Fruit fly (Drosophila melanogaster) whole organism: Measurements from ENCODE around the gene CG44437.
"Not testable (repeated sequence)": the region's sequence is repeated elsewhere in the genome, so short reads cannot be mapped to it uniquely, and the experiment has no call there.

ENCODE experiments used
- CG8478 ChIP-seq: fragments of >200 bp; optimal IDR thresholded peaks from 2 replicates; lab custom pipeline; 2018; ENCODE audit warnings: inconsistent platforms
- Dll ChIP-seq: fragments of >200 bp; optimal IDR thresholded peaks from 2 replicates; lab custom pipeline; 2017
- EcR ChIP-seq, 2 experiments: fragments of >200 bp; optimal IDR thresholded peaks; 2 replicates each; lab custom pipeline; 2017; ENCODE audit warnings: missing biosample characterization in 2 of 2, missing genetic modification characterization in 2 of 2, missing genetic modification reagents in 2 of 2
- pan ChIP-seq: fragments of >200 bp; optimal IDR thresholded peaks from 2 replicates; lab custom pipeline; 2017
- psq ChIP-seq: fragments of >200 bp; optimal IDR thresholded peaks from 2 replicates; lab custom pipeline; 2017
- usp ChIP-seq: fragments of >200 bp; optimal IDR thresholded peaks from 2 replicates; lab custom pipeline; 2017; ENCODE audit warnings: missing biosample characterization, missing genetic modification characterization, mixed read lengths

CG44437 gene

DNA sequence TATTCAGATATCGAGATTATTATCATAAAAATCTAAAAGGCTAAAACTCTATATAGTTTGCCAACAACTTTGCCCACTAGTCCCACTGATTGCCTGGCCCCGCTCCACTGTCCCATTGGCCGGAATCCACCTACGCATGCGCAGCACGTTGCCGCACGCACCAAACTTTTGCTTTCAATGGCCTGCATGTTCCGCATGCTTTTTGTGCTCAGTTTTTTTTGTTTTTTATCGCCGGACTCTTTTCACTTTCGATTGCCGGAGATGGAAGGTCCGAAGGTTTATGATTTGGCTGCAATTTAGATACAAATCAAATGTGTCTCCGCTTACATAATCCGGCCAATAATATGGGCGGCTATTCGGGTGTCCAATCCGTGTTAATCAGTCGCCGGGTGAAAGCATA lies 9.8 kb downstream of the CG44437 start:
- TF ChIP-seq EcR (GFP tag; optimal IDR thresholded peaks at IDR 0.05; lab: Kevin White, UChicago) (no peak), CG8478 (lab: Kevin White, UChicago) (no peak), Dll (lab: Kevin White, UChicago) (no peak), psq (lab: Kevin White, UChicago) (no peak), usp (GFP tag; lab: Kevin White, UChicago) (no peak), pan (lab: Kevin White, UChicago) (no peak)

- TF ChIP-seq pan (lab: Kevin White, UChicago) = no peak
- TF ChIP-seq psq (lab: Kevin White, UChicago) = no peak
- TF ChIP-seq EcR (GFP tag; optimal IDR thresholded peaks at IDR 0.05; lab: Kevin White, UChicago) = no peak
- TF ChIP-seq usp (GFP tag; lab: Kevin White, UChicago) = no peak
- no peak for TF ChIP-seq Dll (lab: Kevin White, UChicago)
- no peak for TF ChIP-seq CG8478 (lab: Kevin White, UChicago)
These were observed 10.3 kb downstream of the CG44437 start, which contains the start of gene CG12723 for dm6 chrX:13191783-13192182. Gene CG12723 (minus strand): TSS chrX:13191883.

DNA sequence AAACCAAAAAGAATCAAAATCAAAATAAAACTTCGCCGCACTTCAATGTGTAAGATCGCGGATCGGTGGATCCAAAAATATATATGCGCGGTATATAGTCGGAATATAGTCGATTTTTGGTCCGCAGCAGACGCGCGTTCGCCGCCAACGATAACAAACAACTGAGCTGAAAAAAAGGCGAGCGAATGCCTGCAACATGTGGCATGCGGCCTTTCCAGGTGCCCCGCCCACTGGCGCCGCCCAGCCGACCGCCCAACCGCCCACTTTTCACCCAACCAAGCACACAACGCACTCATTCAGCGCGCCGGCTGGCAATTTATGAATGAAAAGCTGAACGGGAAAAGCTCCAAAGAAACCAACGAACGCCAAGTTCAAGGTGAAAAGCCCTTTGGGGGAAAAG lies 13.0 kb downstream of the CG44437 start, which contains the start of gene Lgr4:
Lgr4 (minus strand) TSS at position 133 of the 400 bp plus-strand sequence.
- TF ChIP-seq usp (GFP tag; lab: Kevin White, UChicago) (no peak), Dll (lab: Kevin White, UChicago) (no peak), EcR (GFP tag; optimal IDR thresholded peaks at IDR 0.05; lab: Kevin White, UChicago) (no peak), CG8478 (lab: Kevin White, UChicago) (no peak), psq (lab: Kevin White, UChicago) (no peak), pan (lab: Kevin White, UChicago) (no peak)

DNA sequence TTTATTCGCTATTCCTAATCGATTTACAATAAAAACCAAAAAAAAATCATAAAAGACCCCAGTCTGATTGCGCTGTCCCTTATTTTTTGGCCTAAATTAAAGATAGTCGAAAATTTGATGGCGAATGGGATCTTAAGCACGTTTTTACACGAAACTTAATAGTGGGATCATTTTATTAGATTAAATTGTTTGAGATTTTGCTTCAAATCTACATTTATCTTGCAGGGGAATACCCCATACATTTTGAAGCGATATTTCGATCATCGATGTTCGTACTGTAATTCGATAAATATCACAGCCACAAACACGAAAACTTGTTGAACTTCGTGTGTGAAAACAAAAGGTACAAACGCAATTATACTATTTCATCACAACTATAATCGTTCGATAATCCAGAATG lies 17.9 kb downstream of the CG44437 start, which contains the start of gene CG32641:
CG32641 (plus strand) TSS at position 301 of the 400 bp plus-strand sequence.
- TF ChIP-seq Dll, psq, CG8478 (lab: Kevin White, UChicago): not testable (repeated sequence)

dm6 chrX:13177720-13178119 lies 24.3 kb downstream of the CG44437 start, which contains the start of gene CG32640:
Gene CG32640 (plus strand): TSS chrX:13178005.
- TF ChIP-seq Dll (lab: Kevin White, UChicago); pan (lab: Kevin White, UChicago); EcR (GFP tag; optimal IDR thresholded peaks at IDR 0.05; lab: Kevin White, UChicago): not testable (repeated sequence)

DNA sequence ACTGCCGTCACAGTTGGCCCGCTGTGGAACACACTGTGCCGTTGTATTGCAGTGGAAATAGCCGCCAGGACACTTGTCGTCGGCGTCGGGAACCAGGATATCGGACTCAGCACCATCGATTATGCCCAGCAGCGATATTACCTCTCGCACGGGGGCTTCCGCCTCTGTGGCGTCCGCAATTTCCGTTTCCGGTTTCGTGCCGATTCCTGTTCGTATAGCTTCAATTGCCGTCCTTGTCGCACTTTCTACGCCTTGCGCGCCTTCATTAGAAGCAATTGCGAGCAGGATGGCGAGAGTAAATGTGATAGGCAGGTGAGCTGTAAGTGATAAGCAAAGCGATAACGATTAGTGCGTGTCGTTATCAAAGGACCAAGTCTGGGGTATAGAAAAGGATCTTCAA lies 29.2 kb downstream of the CG44437 start:
- TF ChIP-seq psq (lab: Kevin White, UChicago) = no peak
- no peak for TF ChIP-seq Dll (lab: Kevin White, UChicago)
- TF ChIP-seq EcR (GFP tag; optimal IDR thresholded peaks at IDR 0.05; lab: Kevin White, UChicago) = no peak
- TF ChIP-seq usp (GFP tag; lab: Kevin White, UChicago) = no peak
- TF ChIP-seq CG8478 (lab: Kevin White, UChicago) = no peak
- no peak for TF ChIP-seq pan (lab: Kevin White, UChicago)

DNA sequence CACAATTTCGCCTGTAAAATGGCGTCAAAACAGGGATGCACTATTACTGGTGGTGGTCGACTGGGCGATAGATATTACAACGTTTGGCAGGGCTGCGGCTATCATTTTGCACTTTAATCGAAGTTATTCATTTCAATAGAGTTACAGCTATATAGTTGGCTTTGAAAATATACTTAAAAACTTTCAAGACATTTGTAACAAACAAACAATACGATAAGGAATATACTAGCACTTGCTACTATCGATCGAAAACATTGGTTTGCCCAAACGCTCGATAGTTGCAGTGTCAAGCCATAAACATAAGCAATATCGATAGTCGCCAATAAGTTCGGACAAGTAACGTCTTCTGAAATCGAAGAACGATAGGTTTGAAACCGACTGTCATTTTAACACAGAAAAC lies 42.6 kb downstream of the CG44437 start, which contains the start of the genes Bap60 and CG12096:
Bap60 (minus strand) TSS at position 28 of the 400 bp plus-strand sequence.
CG12096 (plus strand) TSS at position 124 of the 400 bp plus-strand sequence.
- TF ChIP-seq pan (lab: Kevin White, UChicago) (no peak), EcR (GFP tag; optimal IDR thresholded peaks at IDR 0.05; lab: Kevin White, UChicago) (no peak), usp (GFP tag; lab: Kevin White, UChicago) (no peak), CG8478 (lab: Kevin White, UChicago) (no peak), Dll (lab: Kevin White, UChicago) (no peak), psq (lab: Kevin White, UChicago) (no peak)

DNA sequence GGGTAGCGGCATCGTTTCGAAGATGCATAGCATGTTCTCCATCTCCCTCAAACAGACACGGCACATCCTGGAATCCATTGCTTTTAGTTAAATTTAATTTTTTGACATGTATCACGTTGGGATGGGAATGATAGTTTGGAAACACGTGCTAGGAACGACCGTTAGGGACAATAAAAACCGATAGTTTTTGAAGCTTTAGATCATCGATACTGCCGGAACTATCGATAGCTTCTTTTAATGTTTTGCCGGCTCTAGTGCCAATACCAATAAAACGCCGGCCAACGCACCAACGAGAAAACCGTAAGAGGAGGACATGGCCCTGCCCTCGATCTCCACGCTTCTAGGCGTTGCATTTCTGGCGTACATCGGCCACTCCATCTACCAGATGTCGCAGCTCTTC lies 47.3 kb downstream of the CG44437 start, which contains the start of the genes CG4318 and CG4332:
CG4318 (minus strand) TSS at position 142 of the 400 bp plus-strand sequence.
CG4332 (plus strand) TSS at position 256 of the 400 bp plus-strand sequence.
- TF ChIP-seq pan (lab: Kevin White, UChicago) = no peak
- TF ChIP-seq Dll (lab: Kevin White, UChicago) = no peak
- TF ChIP-seq usp (GFP tag; lab: Kevin White, UChicago) = no peak
- no peak for TF ChIP-seq psq (lab: Kevin White, UChicago)
- TF ChIP-seq CG8478 (lab: Kevin White, UChicago) = no peak
